Fruit fly (Drosophila melanogaster) whole organism, embryonic: ENCODE measurements around the gene CG15528.
A peak's percentile ranks its signal among the peaks of the same experiment; 100 is the strongest.

Experiments used
- Asciz ChIP-seq: fragments of 200-800 bp; sonication (Bioruptor generic); optimal IDR thresholded peaks from 2 replicates; lab custom pipeline; 2017; ENCODE audit warnings: missing biosample characterization, mild to moderate bottlenecking, missing genetic modification characterization, missing genetic modification reagents
- B-H2 ChIP-seq: fragments of 200-800 bp; sonication (Bioruptor generic); optimal IDR thresholded peaks from 2 replicates; lab custom pipeline; 2018; ENCODE audit warnings: missing biosample characterization, mild to moderate bottlenecking, missing genetic modification characterization
- BtbVII ChIP-seq: fragments of 200-800 bp; sonication (Bioruptor generic); optimal IDR thresholded peaks from 3 replicates; lab custom pipeline; 2017; ENCODE audit warnings: missing biosample characterization, mild to moderate bottlenecking, missing genetic modification characterization
- CG10543 ChIP-seq: fragments of 200-800 bp; sonication (Bioruptor generic); optimal IDR thresholded peaks from 3 replicates; lab custom pipeline; 2017; ENCODE audit warnings: missing biosample characterization, mild to moderate bottlenecking, missing genetic modification characterization, moderate library complexity
- CG1603 ChIP-seq: fragments of 200-800 bp; sonication (Bioruptor generic); optimal IDR thresholded peaks from 2 replicates; lab custom pipeline; 2019; ENCODE audit warnings: missing biosample characterization, mild to moderate bottlenecking, missing genetic modification characterization, moderate library complexity
- CG17359 ChIP-seq: fragments of 200-800 bp; sonication (Bioruptor generic); optimal IDR thresholded peaks from 3 replicates; lab custom pipeline; 2018; ENCODE audit warnings: missing biosample characterization, mild to moderate bottlenecking, missing genetic modification characterization, moderate library complexity
- CG17829 ChIP-seq: fragments of 200-800 bp; optimal IDR thresholded peaks from 2 replicates; lab custom pipeline; 2019; ENCODE audit warnings: missing biosample characterization, mild to moderate bottlenecking, missing genetic modification characterization, moderate library complexity
- CG17912 ChIP-seq: fragments of 200-800 bp; sonication (Bioruptor generic); optimal IDR thresholded peaks from 2 replicates; lab custom pipeline; 2018; ENCODE audit warnings: missing biosample characterization, mild to moderate bottlenecking, missing genetic modification characterization
- CG18599 ChIP-seq: fragments of 200-800 bp; sonication (Bioruptor generic); optimal IDR thresholded peaks from 3 replicates; lab custom pipeline; 2017; ENCODE audit warnings: missing biosample characterization, missing genetic modification characterization, mild to moderate bottlenecking, moderate library complexity, missing genetic modification reagents
- CG2678 ChIP-seq: fragments of 200-800 bp; sonication (Bioruptor generic); optimal IDR thresholded peaks from 3 replicates; lab custom pipeline; 2019; ENCODE audit warnings: missing biosample characterization, mild to moderate bottlenecking, missing genetic modification characterization, moderate library complexity
- CG3065 ChIP-seq: fragments of 200-800 bp; sonication (Bioruptor generic); optimal IDR thresholded peaks from 2 replicates; lab custom pipeline; 2016; ENCODE audit warnings: missing biosample characterization, missing genetic modification characterization
- CG32532 ChIP-seq: fragments of 200-800 bp; sonication (Bioruptor generic); IDR thresholded peaks from 2 replicates; pipeline ENCODE4 v1.3.6; 2022; ENCODE audit warnings: missing biosample characterization, missing genetic modification characterization
- CG3407 ChIP-seq: fragments of 200-800 bp; sonication (Bioruptor generic); optimal IDR thresholded peaks from 2 replicates; lab custom pipeline; 2018; ENCODE audit warnings: missing biosample characterization, mild to moderate bottlenecking, missing genetic modification characterization
- CG4820 ChIP-seq: fragments of 200-800 bp; sonication (Bioruptor generic); optimal IDR thresholded peaks from 3 replicates; lab custom pipeline; 2016; ENCODE audit warnings: missing biosample characterization, missing genetic modification characterization
- CG6272 ChIP-seq: fragments of 200-800 bp; sonication (Bioruptor generic); IDR thresholded peaks from 2 replicates; pipeline ENCODE4 v1.3.6; 2022; ENCODE audit warnings: missing biosample characterization, missing genetic modification characterization
- CG7928 ChIP-seq: fragments of 200-800 bp; sonication (Bioruptor generic); optimal IDR thresholded peaks from 2 replicates; lab custom pipeline; 2017; ENCODE audit warnings: missing biosample characterization, mild to moderate bottlenecking, missing genetic modification characterization
- CG9932 ChIP-seq: fragments of 200-800 bp; sonication (Bioruptor generic); IDR thresholded peaks from 2 replicates; pipeline ENCODE4 v1.3.6; 2022; ENCODE audit warnings: missing biosample characterization, missing genetic modification characterization
- Chrac-16 ChIP-seq: fragments of 200-800 bp; sonication (Bioruptor generic); optimal IDR thresholded peaks from 3 replicates; lab custom pipeline; 2016; ENCODE audit warnings: missing biosample characterization, missing genetic modification characterization
- Deaf1 ChIP-seq: fragments of 200-800 bp; optimal IDR thresholded peaks from 3 replicates; lab custom pipeline; 2019; ENCODE audit warnings: missing biosample characterization, mild to moderate bottlenecking, missing genetic modification characterization, moderate library complexity
- Doc3 ChIP-seq: fragments of 200-800 bp; sonication (Bioruptor generic); IDR thresholded peaks from 3 replicates; pipeline ENCODE4 v1.3.6; 2022; ENCODE audit warnings: missing biosample characterization, missing genetic modification characterization; ENCODE audit not compliant: partially characterized antibody
- Dp ChIP-seq: fragments of 200-800 bp; sonication (Bioruptor generic); optimal IDR thresholded peaks from 2 replicates; lab custom pipeline; 2018; ENCODE audit warnings: missing biosample characterization, mild to moderate bottlenecking, missing genetic modification characterization, moderate library complexity
- Drgx ChIP-seq: fragments of 200-800 bp; sonication (Bioruptor generic); IDR thresholded peaks from 2 replicates; pipeline ENCODE4 v1.3.6; 2022; ENCODE audit warnings: missing biosample characterization, missing genetic modification characterization
- ERR ChIP-seq: fragments of 200-800 bp; sonication (Bioruptor generic); optimal IDR thresholded peaks from 2 replicates; lab custom pipeline; 2016; ENCODE audit warnings: missing biosample characterization, missing genetic modification characterization
- Fer1 ChIP-seq: fragments of 200-800 bp; sonication (Bioruptor generic); optimal IDR thresholded peaks from 2 replicates; lab custom pipeline; 2017; ENCODE audit warnings: missing biosample characterization, mild to moderate bottlenecking, missing genetic modification characterization
- GATAe ChIP-seq: fragments of 200-800 bp; sonication (Bioruptor generic); conservative IDR thresholded peaks from 2 replicates; pipeline ENCODE4 v1.3.6; 2022; ENCODE audit warnings: missing biosample characterization, missing genetic modification characterization
- Hey ChIP-seq: fragments of 200-800 bp; sonication (Bioruptor generic); optimal IDR thresholded peaks from 3 replicates; lab custom pipeline; 2018; ENCODE audit warnings: missing biosample characterization, mild to moderate bottlenecking, missing genetic modification characterization
- Hmr ChIP-seq: fragments of 200-800 bp; sonication (Bioruptor generic); optimal IDR thresholded peaks from 3 replicates; lab custom pipeline; 2017; ENCODE audit warnings: mild to moderate bottlenecking, missing biosample characterization, missing genetic modification reagents, missing genetic modification characterization
- Med ChIP-seq: fragments of 200-800 bp; sonication (Bioruptor generic); peaks from one replicate; lab custom pipeline; 2016; ENCODE audit warnings: missing biosample characterization, missing genetic modification characterization, mild to moderate bottlenecking, inconsistent platforms, moderate library complexity
- NK7.1 ChIP-seq: fragments of 200-800 bp; sonication (Bioruptor generic); optimal IDR thresholded peaks from 3 replicates; lab custom pipeline; 2016; ENCODE audit warnings: missing biosample characterization, missing genetic modification characterization
- TFAM ChIP-seq: fragments of 200-800 bp; sonication (Bioruptor generic); optimal IDR thresholded peaks from 2 replicates; lab custom pipeline; 2017; ENCODE audit warnings: missing biosample characterization, missing genetic modification characterization, inconsistent platforms
- Trl ChIP-seq, 3 experiments: fragments of >200 bp in 2 of 3; fragments of 200-800 bp in 1 of 3; sonication (Bioruptor generic) in 1 of 3; optimal IDR thresholded peaks; 2 replicates in 1 of 3; 3 replicates in 2 of 3; lab custom pipeline; 2016 to 2017; ENCODE audit warnings: missing biosample characterization in 1 of 3, missing genetic modification characterization in 1 of 3
- ash1 ChIP-seq: fragments of 200-800 bp; sonication (Bioruptor generic); optimal IDR thresholded peaks from 2 replicates; lab custom pipeline; 2018; ENCODE audit warnings: missing biosample characterization, mild to moderate bottlenecking, missing genetic modification characterization
- ato ChIP-seq: fragments of 200-800 bp; sonication (Bioruptor generic); IDR thresholded peaks from 2 replicates; pipeline ENCODE4 v1.3.6; 2022; ENCODE audit warnings: missing biosample characterization, missing genetic modification characterization; ENCODE audit not compliant: partially characterized antibody
- bowl ChIP-seq: fragments of 200-800 bp; sonication (Bioruptor generic); IDR thresholded peaks from 2 replicates; pipeline ENCODE4 v1.3.6; 2022; ENCODE audit warnings: missing biosample characterization, missing genetic modification characterization
- cwo ChIP-seq: fragments of 200-800 bp; sonication (Bioruptor generic); optimal IDR thresholded peaks from 3 replicates; lab custom pipeline; 2017; ENCODE audit warnings: missing biosample characterization, missing genetic modification characterization, mild to moderate bottlenecking, moderate library complexity, missing genetic modification reagents
- ems ChIP-seq: fragments of 200-800 bp; sonication (Bioruptor generic); optimal IDR thresholded peaks from 3 replicates; lab custom pipeline; 2016; ENCODE audit warnings: missing biosample characterization, missing genetic modification characterization
- fd102C ChIP-seq: fragments of 200-800 bp; sonication (Bioruptor generic); optimal IDR thresholded peaks from 2 replicates; lab custom pipeline; 2018; ENCODE audit warnings: missing biosample characterization, mild to moderate bottlenecking, missing genetic modification characterization, moderate library complexity
- gcm ChIP-seq: fragments of 200-800 bp; sonication (Bioruptor generic); optimal IDR thresholded peaks from 2 replicates; lab custom pipeline; 2019; ENCODE audit warnings: missing biosample characterization, mild to moderate bottlenecking, missing genetic modification characterization, moderate library complexity
- gem ChIP-seq: fragments of 200-800 bp; sonication (Bioruptor generic); optimal IDR thresholded peaks from 2 replicates; lab custom pipeline; 2019; ENCODE audit warnings: missing biosample characterization, mild to moderate bottlenecking, missing genetic modification characterization, moderate library complexity
- mld ChIP-seq: fragments of 200-800 bp; sonication (Bioruptor generic); IDR thresholded peaks from 3 replicates; pipeline ENCODE4 v1.3.6; 2022; ENCODE audit warnings: missing biosample characterization, missing genetic modification characterization; ENCODE audit not compliant: partially characterized antibody
- onecut ChIP-seq: fragments of 200-800 bp; sonication (Bioruptor generic); IDR thresholded peaks from 2 replicates; pipeline ENCODE4 v1.3.6; 2022; ENCODE audit warnings: missing biosample characterization, missing genetic modification characterization
- pzg ChIP-seq: fragments of 200-800 bp; sonication (Bioruptor generic); optimal IDR thresholded peaks from 3 replicates; lab custom pipeline; 2018; ENCODE audit warnings: missing biosample characterization, mild to moderate bottlenecking, missing genetic modification characterization, moderate library complexity
- row ChIP-seq: fragments of 200-800 bp; sonication (Bioruptor generic); IDR thresholded peaks from 3 replicates; pipeline ENCODE4 v1.3.6; 2022; ENCODE audit warnings: missing biosample characterization, missing genetic modification characterization
- scrt ChIP-seq: fragments of 200-800 bp; sonication (Bioruptor generic); optimal IDR thresholded peaks from 2 replicates; lab custom pipeline; 2018; ENCODE audit warnings: missing biosample characterization, mild to moderate bottlenecking, missing genetic modification characterization, moderate library complexity
- sna ChIP-seq: fragments of 200-800 bp; sonication (Bioruptor generic); IDR thresholded peaks from 2 replicates; pipeline ENCODE4 v1.3.6; 2022; ENCODE audit warnings: missing biosample characterization, missing genetic modification characterization; ENCODE audit not compliant: partially characterized antibody
- sqz ChIP-seq: fragments of 200-800 bp; sonication (Bioruptor generic); optimal IDR thresholded peaks from 3 replicates; lab custom pipeline; 2018; ENCODE audit warnings: missing biosample characterization, mild to moderate bottlenecking, missing genetic modification characterization
- sug ChIP-seq: fragments of 200-800 bp; optimal IDR thresholded peaks from 2 replicates; lab custom pipeline; 2019; ENCODE audit warnings: missing biosample characterization, mild to moderate bottlenecking, missing genetic modification characterization, moderate library complexity
- unc-4 ChIP-seq: fragments of 200-800 bp; sonication (Bioruptor generic); IDR thresholded peaks from 2 replicates; pipeline ENCODE4 v1.3.6; 2022; ENCODE audit warnings: missing biosample characterization, missing genetic modification characterization; ENCODE audit not compliant: partially characterized antibody
- vnd ChIP-seq: fragments of 200-800 bp; sonication (Bioruptor generic); IDR thresholded peaks from 3 replicates; pipeline ENCODE4 v1.3.6; 2022; ENCODE audit warnings: missing biosample characterization, missing genetic modification characterization; ENCODE audit not compliant: partially characterized antibody

CG15528 gene

dm6 chr3R:30004648-30005047 is 47.3 kb downstream of the CG15528 start, which contains the start of the genes Nlp and Nph (continued):
- peak; percentile 75 for TF ChIP-seq scrt (GFP tag; lab: Kevin White, UChicago)
- no peak for TF ChIP-seq NK7.1 (GFP tag; lab: Kevin White, UChicago)
- no peak for TF ChIP-seq Deaf1
- TF ChIP-seq fd102C = no peak
- peak; percentile 90 for TF ChIP-seq unc-4 (GFP tag; lab: Robert Waterston, UW)
- peak; percentile 54 for TF ChIP-seq CG9932
- no peak for TF ChIP-seq CG4820 (GFP tag; lab: Kevin White, UChicago)
- TF ChIP-seq ato = peak; percentile 85
- TF ChIP-seq gcm (GFP tag; lab: Kevin White, UChicago) = no peak
- peak; percentile 43; the same call in 1 of the 2 replicates for TF ChIP-seq CG32532 (GFP tag; lab: Robert Waterston, UW)
- peak; percentile 89 for TF ChIP-seq Med (GFP tag; lab: Kevin White, UChicago)
- TF ChIP-seq Hmr = no peak
- no peak for TF ChIP-seq TFAM (GFP tag; lab: Kevin White, UChicago)
- TF ChIP-seq CG10543 (GFP tag; lab: Kevin White, UChicago) = no peak
- peak; percentile 60 for TF ChIP-seq row (GFP tag; lab: Robert Waterston, UW)
- TF ChIP-seq gem = no peak
- TF ChIP-seq CG17829 (tag; lab: Kevin White, UChicago) = peak; percentile 80
- no peak for TF ChIP-seq CG3407 (GFP tag; lab: Kevin White, UChicago)
- peak; percentile 52 for TF ChIP-seq Fer1 (GFP tag; lab: Kevin White, UChicago)
- no peak for TF ChIP-seq bowl
- TF ChIP-seq ash1 (GFP tag; lab: Kevin White, UChicago) = no peak
- no peak for TF ChIP-seq Trl (optimal IDR thresholded peaks at IDR 0.05; lab: Kevin White, UChicago)
- TF ChIP-seq Trl (GFP tag; optimal IDR thresholded peaks at IDR 0.05; lab: Kevin White, UChicago) = peak; percentile 0
- peak; percentile 48 for TF ChIP-seq sug
- TF ChIP-seq CG18599 (GFP tag; lab: Kevin White, UChicago) = no peak
- peak; percentile 94 for TF ChIP-seq sna (GFP tag; lab: Robert Waterston, UW)
- peak; percentile 41; the same call in 1 of the 2 replicates for TF ChIP-seq onecut
- no peak for TF ChIP-seq BtbVII (GFP tag; lab: Kevin White, UChicago)
- TF ChIP-seq CG6272 (GFP tag; lab: Robert Waterston, UW) = no peak
- peak; percentile 94 for TF ChIP-seq Doc3 (GFP tag; lab: Robert Waterston, UW)
- peak; percentile 33 for TF ChIP-seq cwo
- peak; percentile 29 for TF ChIP-seq B-H2
- TF ChIP-seq Asciz (GFP tag; lab: Kevin White, UChicago) = no peak
- TF ChIP-seq Hey (tag; lab: Kevin White, UChicago) = no peak
- TF ChIP-seq Drgx (GFP tag; lab: Robert Waterston, UW) = no peak
- TF ChIP-seq GATAe = no peak
- TF ChIP-seq mld = peak; percentile 56; the same call in 1 of the 3 replicates
- peak; percentile 3 for TF ChIP-seq ems (GFP tag; lab: Kevin White, UChicago)
- TF ChIP-seq ERR (GFP tag; lab: Kevin White, UChicago) = no peak
- no peak for TF ChIP-seq CG7928
- TF ChIP-seq CG2678 (tag; lab: Kevin White, UChicago) = no peak
- no peak for TF ChIP-seq CG17912 (GFP tag; lab: Kevin White, UChicago)
- TF ChIP-seq CG3065 (GFP tag; lab: Kevin White, UChicago) = no peak
- TF ChIP-seq vnd = peak; percentile 75; the same call in 2 of the 3 replicates
- peak; percentile 34 for TF ChIP-seq Dp
- peak; percentile 0 for TF ChIP-seq CG17359 (tag; lab: Kevin White, UChicago)
- TF ChIP-seq CG1603 = peak; percentile 79
- TF ChIP-seq pzg = peak; percentile 77
- peak; percentile 6 for TF ChIP-seq Chrac-16 (GFP tag; lab: Kevin White, UChicago)
- TF ChIP-seq sqz (GFP tag; lab: Kevin White, UChicago) = no peak
